Worm (Caenorhabditis elegans) whole organism, L1 larva: ENCODE results near the gene T25B2.1.

Source experiments
- aha-1 ChIP-seq: fragments of 150-350 bp; optimal IDR thresholded peaks from 2 replicates; lab custom pipeline; 2014; ENCODE audit warnings: missing biosample characterization, missing genetic modification characterization
- aly-2 ChIP-seq: fragments of 150-350 bp; optimal IDR thresholded peaks from 2 replicates; lab custom pipeline; 2014; ENCODE audit warnings: missing biosample characterization, missing genetic modification characterization
- blmp-1 ChIP-seq: fragments of 150-350 bp; optimal IDR thresholded peaks from 2 replicates; lab custom pipeline; 2014; ENCODE audit warnings: missing biosample characterization, missing genetic modification characterization
- egl-13 ChIP-seq: sonication (generic microtip); optimal IDR thresholded peaks from 2 replicates; lab custom pipeline; 2016; ENCODE audit warnings: missing genotype, missing genetic modification reagents, missing genetic modification characterization, missing compliant biosample characterization
- fkh-10 ChIP-seq: sonication (generic microtip); optimal IDR thresholded peaks from 2 replicates; lab custom pipeline; 2017; ENCODE audit warnings: missing biosample characterization, missing genetic modification reagents, missing genetic modification characterization
- fos-1 ChIP-seq: fragments of 150-350 bp; optimal IDR thresholded peaks from 2 replicates; lab custom pipeline; 2014; ENCODE audit warnings: missing biosample characterization, missing genetic modification characterization
- lin-39 ChIP-seq: fragments of 150-350 bp; optimal IDR thresholded peaks from 2 replicates; lab custom pipeline; 2014; ENCODE audit warnings: missing biosample characterization, missing genetic modification reagents, missing genetic modification characterization
- mdl-1 ChIP-seq, 2 experiments: fragments of 150-350 bp; optimal IDR thresholded peaks; 2 replicates each; lab custom pipeline; 2014 to 2017; ENCODE audit warnings: missing biosample characterization in 2 of 2, missing genetic modification characterization in 2 of 2, inconsistent platforms in 1 of 2
- mep-1 ChIP-seq: fragments of 150-350 bp; optimal IDR thresholded peaks from 2 replicates; lab custom pipeline; 2014; ENCODE audit warnings: missing biosample characterization, missing genetic modification characterization
- nhr-11 ChIP-seq: fragments of 150-350 bp; optimal IDR thresholded peaks from 2 replicates; lab custom pipeline; 2014; ENCODE audit warnings: missing biosample characterization, missing genetic modification characterization
- nhr-90 ChIP-seq: sonication (generic microtip); optimal IDR thresholded peaks from 2 replicates; lab custom pipeline; 2016; ENCODE audit warnings: mild to moderate bottlenecking, missing genetic modification characterization, missing compliant biosample characterization; ENCODE audit not compliant: poor library complexity
- sptf-1 ChIP-seq: fragments of 150-350 bp; optimal IDR thresholded peaks from 2 replicates; lab custom pipeline; 2014; ENCODE audit warnings: missing biosample characterization, missing genetic modification characterization
- ztf-11 ChIP-seq, 2 experiments: sonication (generic microtip); optimal IDR thresholded peaks; 2 replicates each; lab custom pipeline; 2016 to 2017; ENCODE audit warnings: missing genetic modification characterization in 2 of 2, missing biosample characterization in 1 of 2, missing compliant biosample characterization in 1 of 2
- ztf-4 ChIP-seq: fragments of 150-350 bp; optimal IDR thresholded peaks from 2 replicates; lab custom pipeline; 2014; ENCODE audit warnings: missing biosample characterization, missing genetic modification characterization

DNA sequence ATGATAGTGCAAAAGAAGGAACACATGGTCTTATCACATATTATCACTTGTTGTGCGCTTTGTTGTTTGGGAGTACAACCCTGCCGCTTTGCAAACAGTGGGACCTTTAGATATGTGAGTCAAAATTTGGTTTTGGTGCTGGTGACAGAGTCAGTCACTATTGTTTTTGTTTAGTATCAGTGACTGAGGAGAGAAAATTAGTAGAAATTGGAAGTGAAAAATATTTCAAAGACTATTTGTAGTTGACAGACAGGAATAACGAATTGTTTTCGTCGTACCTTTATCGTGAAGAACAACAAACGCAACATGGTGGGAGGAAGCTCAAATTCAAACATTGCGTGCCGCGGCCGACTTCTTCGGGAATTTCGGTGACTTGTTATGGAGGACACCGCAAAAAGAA is 42.8 kb downstream of the T25B2.1 start, which contains the start of gene lrch-1:
- TF ChIP-seq fos-1 (tag; lab: Kevin White, UChicago) (no peak), nhr-11 (no peak), fkh-10 (no peak), mdl-1 (tag; optimal IDR thresholded peaks at IDR 0.05; lab: Kevin White, UChicago) (no peak), sptf-1 (no peak), mep-1 (tag; lab: Kevin White, UChicago) (no peak), aha-1 (tag; lab: Kevin White, UChicago) (no peak), aly-2 (no peak), egl-13 (tag; lab: Kevin White, UChicago) (no peak), lin-39 (tag; lab: Kevin White, UChicago) (no peak), ztf-11 (tag; optimal IDR thresholded peaks at IDR 0.05; lab: Kevin White, UChicago) (no peak), blmp-1 (tag; lab: Kevin White, UChicago) (no peak), ztf-4 (no peak), nhr-90 (tag; lab: Kevin White, UChicago) (no peak)
